Fruit fly (Drosophila melanogaster) whole organism, embryonic: ENCODE measurements around the gene NK7.1.

Experiments
- Asciz ChIP-seq: fragments of 200-800 bp; sonication (Bioruptor generic); optimal IDR thresholded peaks from 2 replicates; lab custom pipeline; 2017; ENCODE audit warnings: missing biosample characterization, mild to moderate bottlenecking, missing genetic modification characterization, missing genetic modification reagents
- Atf3 ChIP-seq: fragments of 200-800 bp; sonication (Bioruptor generic); optimal IDR thresholded peaks from 3 replicates; lab custom pipeline; 2016; ENCODE audit warnings: missing biosample characterization, missing genetic modification characterization
- Bdp1 ChIP-seq: fragments of 200-800 bp; sonication (Bioruptor generic); optimal IDR thresholded peaks from 3 replicates; lab custom pipeline; 2016; ENCODE audit warnings: missing biosample characterization, missing genetic modification characterization
- CG10147 ChIP-seq: fragments of 200-800 bp; sonication (Bioruptor generic); optimal IDR thresholded peaks from 2 replicates; lab custom pipeline; 2019; ENCODE audit warnings: missing biosample characterization, mild to moderate bottlenecking, missing genetic modification characterization, moderate library complexity
- CG10274 ChIP-seq: fragments of 200-800 bp; sonication (Bioruptor generic); optimal IDR thresholded peaks from 3 replicates; lab custom pipeline; 2017; ENCODE audit warnings: missing biosample characterization, mild to moderate bottlenecking, missing genetic modification characterization
- CG10654 ChIP-seq: fragments of 200-800 bp; sonication (Bioruptor generic); optimal IDR thresholded peaks from 2 replicates; lab custom pipeline; 2016; ENCODE audit warnings: missing biosample characterization, missing genetic modification characterization
- CG11398 ChIP-seq: fragments of 200-800 bp; sonication (Bioruptor generic); optimal IDR thresholded peaks from 2 replicates; lab custom pipeline; 2016; ENCODE audit warnings: missing biosample characterization, missing genetic modification characterization
- CG11456 ChIP-seq: fragments of 200-800 bp; sonication (Bioruptor generic); IDR thresholded peaks from 3 replicates; pipeline ENCODE4 v1.3.6; 2022; ENCODE audit warnings: missing biosample characterization, missing genetic modification characterization
- CG11695 ChIP-seq: fragments of 200-800 bp; sonication (Bioruptor generic); IDR thresholded peaks from 3 replicates; pipeline ENCODE4 v1.3.6; 2022; ENCODE audit warnings: missing biosample characterization, missing genetic modification characterization
- CG13123 ChIP-seq: fragments of 200-800 bp; sonication (Bioruptor generic); optimal IDR thresholded peaks from 2 replicates; lab custom pipeline; 2016; ENCODE audit warnings: missing biosample characterization, missing genetic modification characterization
- CG13287 ChIP-seq: fragments of 200-800 bp; sonication (Bioruptor generic); IDR thresholded peaks from 2 replicates; pipeline ENCODE4 v1.3.6; 2022; ENCODE audit warnings: missing biosample characterization, missing genetic modification characterization; ENCODE audit not compliant: partially characterized antibody
- CG13775 ChIP-seq: fragments of 200-800 bp; sonication (Bioruptor generic); optimal IDR thresholded peaks from 3 replicates; lab custom pipeline; 2017; ENCODE audit warnings: missing biosample characterization, mild to moderate bottlenecking, missing genetic modification characterization
- CG13894 ChIP-seq: fragments of 200-800 bp; sonication (Bioruptor generic); optimal IDR thresholded peaks from 3 replicates; lab custom pipeline; 2018; ENCODE audit warnings: missing biosample characterization, mild to moderate bottlenecking, missing genetic modification characterization, moderate library complexity
- CG15269 ChIP-seq: fragments of 200-800 bp; sonication (Bioruptor generic); optimal IDR thresholded peaks from 2 replicates; lab custom pipeline; 2018; ENCODE audit warnings: missing biosample characterization, mild to moderate bottlenecking, missing genetic modification characterization, moderate library complexity
- CG15514 ChIP-seq: fragments of 200-800 bp; sonication (Bioruptor generic); optimal IDR thresholded peaks from 3 replicates; lab custom pipeline; 2017; ENCODE audit warnings: missing biosample characterization, missing genetic modification characterization, mild to moderate bottlenecking, moderate library complexity, missing genetic modification reagents
- CG15601 ChIP-seq: fragments of 200-800 bp; sonication (Bioruptor generic); optimal IDR thresholded peaks from 3 replicates; lab custom pipeline; 2019; ENCODE audit warnings: missing biosample characterization, mild to moderate bottlenecking, missing genetic modification characterization, moderate library complexity
- CG18619 ChIP-seq: fragments of 200-800 bp; sonication (Bioruptor generic); optimal IDR thresholded peaks from 3 replicates; lab custom pipeline; 2017; ENCODE audit warnings: missing biosample characterization, mild to moderate bottlenecking, missing genetic modification characterization
- CG2202 ChIP-seq: fragments of 200-800 bp; sonication (Bioruptor generic); optimal IDR thresholded peaks from 2 replicates; lab custom pipeline; 2018; ENCODE audit warnings: missing biosample characterization, mild to moderate bottlenecking, missing genetic modification characterization
- CG3163 ChIP-seq: fragments of 200-800 bp; sonication (Bioruptor generic); optimal IDR thresholded peaks from 3 replicates; lab custom pipeline; 2016; ENCODE audit warnings: missing biosample characterization, missing genetic modification characterization
- CG4404 ChIP-seq: fragments of 200-800 bp; sonication (Bioruptor generic); IDR thresholded peaks from 2 replicates; pipeline ENCODE4 v1.3.6; 2022; ENCODE audit warnings: missing biosample characterization, missing genetic modification characterization
- CG6272 ChIP-seq: fragments of 200-800 bp; sonication (Bioruptor generic); IDR thresholded peaks from 2 replicates; pipeline ENCODE4 v1.3.6; 2022; ENCODE audit warnings: missing biosample characterization, missing genetic modification characterization
- CG6765 ChIP-seq: fragments of 200-800 bp; sonication (Bioruptor generic); optimal IDR thresholded peaks from 3 replicates; lab custom pipeline; 2017; ENCODE audit warnings: missing biosample characterization, mild to moderate bottlenecking, missing genetic modification characterization
- CG7372 ChIP-seq: fragments of 200-800 bp; sonication (Bioruptor generic); IDR thresholded peaks from 2 replicates; pipeline ENCODE4 v1.3.6; 2022; ENCODE audit warnings: missing biosample characterization, missing genetic modification characterization
- CG7786 ChIP-seq: fragments of 200-800 bp; sonication (Bioruptor generic); optimal IDR thresholded peaks from 2 replicates; lab custom pipeline; 2016; ENCODE audit warnings: missing biosample characterization, missing genetic modification characterization
- CG7963 ChIP-seq: fragments of 200-800 bp; sonication (Bioruptor generic); IDR thresholded peaks from 3 replicates; pipeline ENCODE4 v1.3.6; 2022; ENCODE audit warnings: missing biosample characterization, missing genetic modification characterization; ENCODE audit not compliant: partially characterized antibody
- CG9797 ChIP-seq: fragments of 200-800 bp; sonication (Bioruptor generic); optimal IDR thresholded peaks from 3 replicates; lab custom pipeline; 2018; ENCODE audit warnings: missing biosample characterization, mild to moderate bottlenecking, missing genetic modification characterization
- Chrac-16 ChIP-seq: fragments of 200-800 bp; sonication (Bioruptor generic); optimal IDR thresholded peaks from 3 replicates; lab custom pipeline; 2016; ENCODE audit warnings: missing biosample characterization, missing genetic modification characterization
- Dfd ChIP-seq, 2 experiments: fragments of >200 bp; optimal IDR thresholded peaks; 2 replicates each; lab custom pipeline; 2017; ENCODE audit warnings: missing biosample characterization in 2 of 2, missing genetic modification characterization in 2 of 2
- Dll ChIP-seq: fragments of 200-800 bp; sonication (Bioruptor generic); IDR thresholded peaks from 4 replicates; pipeline ENCODE4 v1.3.6; 2022; ENCODE audit warnings: missing biosample characterization, missing genetic modification characterization; ENCODE audit not compliant: partially characterized antibody
- Fer3 ChIP-seq: fragments of 200-800 bp; sonication (Bioruptor generic); optimal IDR thresholded peaks from 2 replicates; lab custom pipeline; 2018; ENCODE audit warnings: missing biosample characterization, mild to moderate bottlenecking, missing genetic modification characterization, moderate library complexity
- NK7.1 ChIP-seq: fragments of 200-800 bp; sonication (Bioruptor generic); optimal IDR thresholded peaks from 3 replicates; lab custom pipeline; 2016; ENCODE audit warnings: missing biosample characterization, missing genetic modification characterization
- Side ChIP-seq: fragments of 200-800 bp; sonication (Bioruptor generic); optimal IDR thresholded peaks from 2 replicates; lab custom pipeline; 2016; ENCODE audit warnings: missing biosample characterization, missing genetic modification characterization
- Ssrp ChIP-seq: fragments of 200-800 bp; sonication (Bioruptor generic); optimal IDR thresholded peaks from 2 replicates; lab custom pipeline; 2018; ENCODE audit warnings: missing biosample characterization, mild to moderate bottlenecking, missing genetic modification characterization, moderate library complexity
- TFAM ChIP-seq: fragments of 200-800 bp; sonication (Bioruptor generic); optimal IDR thresholded peaks from 2 replicates; lab custom pipeline; 2017; ENCODE audit warnings: missing biosample characterization, missing genetic modification characterization, inconsistent platforms
- al ChIP-seq: fragments of 200-800 bp; sonication (Bioruptor generic); IDR thresholded peaks from 2 replicates; pipeline ENCODE4 v1.3.6; 2022; ENCODE audit warnings: missing biosample characterization, missing genetic modification characterization
- ase ChIP-seq: fragments of 200-800 bp; sonication (Bioruptor generic); IDR thresholded peaks from 3 replicates; pipeline ENCODE4 v1.3.6; 2022; ENCODE audit warnings: missing biosample characterization, missing genetic modification characterization
- bsh ChIP-seq, 2 experiments: fragments of 200-800 bp; sonication (Bioruptor generic); optimal IDR thresholded peaks; 2 replicates each; lab custom pipeline; 2017 to 2018; ENCODE audit warnings: mild to moderate bottlenecking in 2 of 2, missing biosample characterization in 2 of 2, missing genetic modification characterization in 2 of 2, moderate library complexity in 1 of 2
- chn ChIP-seq: fragments of 200-800 bp; sonication (Bioruptor generic); optimal IDR thresholded peaks from 2 replicates; lab custom pipeline; 2016; ENCODE audit warnings: missing biosample characterization, missing genetic modification characterization
- dati ChIP-seq: fragments of 200-800 bp; sonication (Bioruptor generic); IDR thresholded peaks from 2 replicates; pipeline ENCODE4 v1.3.6; 2022; ENCODE audit warnings: missing biosample characterization, missing genetic modification characterization
- ftz-f1 ChIP-seq: fragments of 200-800 bp; sonication (Bioruptor generic); optimal IDR thresholded peaks from 2 replicates; lab custom pipeline; 2016; ENCODE audit warnings: missing biosample characterization, missing genetic modification characterization
- gsb-n ChIP-seq: fragments of 200-800 bp; sonication (Bioruptor generic); optimal IDR thresholded peaks from 3 replicates; lab custom pipeline; 2018; ENCODE audit warnings: missing biosample characterization, mild to moderate bottlenecking, missing genetic modification characterization
- inv ChIP-seq: fragments of 200-800 bp; sonication (Bioruptor generic); IDR thresholded peaks from 2 replicates; pipeline ENCODE4 v1.3.6; 2022; ENCODE audit warnings: missing biosample characterization, missing genetic modification characterization; ENCODE audit not compliant: partially characterized antibody
- lilli ChIP-seq: fragments of 200-800 bp; sonication (Bioruptor generic); optimal IDR thresholded peaks from 3 replicates; lab custom pipeline; 2016; ENCODE audit warnings: missing biosample characterization, missing genetic modification characterization
- pros ChIP-seq: fragments of 200-800 bp; sonication (Bioruptor generic); optimal IDR thresholded peaks from 3 replicates; lab custom pipeline; 2019; ENCODE audit warnings: missing biosample characterization, mild to moderate bottlenecking, missing genetic modification characterization, moderate library complexity
- pum ChIP-seq: fragments of 200-800 bp; sonication (Bioruptor generic); optimal IDR thresholded peaks from 2 replicates; lab custom pipeline; 2016; ENCODE audit warnings: missing biosample characterization, missing genetic modification characterization
- sqz ChIP-seq: fragments of 200-800 bp; sonication (Bioruptor generic); optimal IDR thresholded peaks from 3 replicates; lab custom pipeline; 2018; ENCODE audit warnings: missing biosample characterization, mild to moderate bottlenecking, missing genetic modification characterization
- trh ChIP-seq: fragments of 200-800 bp; sonication (Bioruptor generic); optimal IDR thresholded peaks from 2 replicates; lab custom pipeline; 2016; ENCODE audit warnings: missing biosample characterization, missing genetic modification characterization
- wdn ChIP-seq: fragments of 200-800 bp; sonication (Bioruptor generic); IDR thresholded peaks from 2 replicates; pipeline ENCODE4 v1.3.6; 2022; ENCODE audit warnings: missing biosample characterization, missing genetic modification characterization

Gene NK7.1

DNA sequence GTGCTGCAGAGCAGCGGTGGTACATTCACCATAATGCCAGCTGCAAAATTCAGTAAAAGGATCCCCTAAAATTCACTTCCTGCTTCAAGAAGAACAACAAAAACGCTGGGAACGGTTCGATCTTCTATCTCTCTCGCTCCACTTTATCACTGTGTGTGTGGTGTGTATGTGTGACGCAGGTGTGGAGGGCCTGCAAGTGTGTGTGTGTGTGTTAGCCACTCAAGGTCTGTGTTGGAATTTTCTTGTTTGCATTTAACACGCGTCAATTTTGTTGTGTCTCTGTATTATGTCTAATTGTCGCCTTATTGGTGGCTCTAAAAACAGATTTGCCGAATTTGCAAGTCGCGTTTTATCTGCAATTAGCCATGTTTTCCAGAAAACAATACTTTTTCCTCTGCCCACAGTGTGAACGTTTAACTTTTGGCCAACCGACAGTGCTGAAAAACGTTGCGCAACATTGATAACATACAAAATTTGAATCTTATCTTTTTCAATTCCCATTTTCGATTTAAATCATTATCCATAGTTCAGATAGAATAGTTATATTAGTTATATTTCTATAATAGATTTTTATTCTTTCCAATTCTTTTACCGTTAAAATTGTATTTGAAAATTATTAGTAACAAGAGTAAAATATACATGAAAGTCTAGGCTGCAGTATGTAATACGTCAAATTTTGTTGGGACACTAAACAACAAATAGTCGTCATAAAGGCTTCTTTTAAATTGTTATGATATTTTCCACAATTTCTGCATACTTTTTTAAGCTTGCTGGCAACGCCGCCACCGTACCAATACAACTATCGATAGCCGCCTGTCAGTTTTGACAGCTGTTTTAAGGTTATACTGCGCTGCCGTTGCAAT is 46.3 kb downstream of the NK7.1 start, which contains the start of the genes Afti and ATPsynE (continued):
- TF ChIP-seq CG13775 (GFP tag; lab: Kevin White, UChicago) = peak; percentile 67
- TF ChIP-seq ftz-f1 (GFP tag; lab: Kevin White, UChicago) = peak; percentile 97
- no peak for TF ChIP-seq NK7.1 (GFP tag; lab: Kevin White, UChicago)
- TF ChIP-seq CG15269 (tag; lab: Kevin White, UChicago) = no peak
- peak; percentile 65 for TF ChIP-seq Fer3 (tag; lab: Kevin White, UChicago)
- TF ChIP-seq CG7963 (GFP tag; lab: Robert Waterston, UW) = peak; percentile 50; the same call in 1 of the 3 replicates
- TF ChIP-seq CG11456 = peak; percentile 86
- peak; percentile 38 for TF ChIP-seq trh
- TF ChIP-seq CG15601 (tag; lab: Kevin White, UChicago) = peak; percentile 60
- peak; percentile 67 for TF ChIP-seq CG6272 (GFP tag; lab: Robert Waterston, UW)
- no peak for TF ChIP-seq Side (GFP tag; lab: Kevin White, UChicago)
- TF ChIP-seq CG13287 (GFP tag; lab: Robert Waterston, UW) = peak; percentile 65
- no peak for TF ChIP-seq TFAM (GFP tag; lab: Kevin White, UChicago)
- peak; percentile 73 for TF ChIP-seq CG15514 (GFP tag; lab: Kevin White, UChicago)
- peak; percentile 56 for TF ChIP-seq Bdp1
- peak; percentile 28 for TF ChIP-seq Atf3
- peak; percentile 41 for TF ChIP-seq CG10147 (GFP tag; lab: Kevin White, UChicago)
- peak; percentile 34 for TF ChIP-seq CG9797 (GFP tag; lab: Kevin White, UChicago)
- peak; percentile 63 for TF ChIP-seq chn (GFP tag; lab: Kevin White, UChicago)
- TF ChIP-seq inv (GFP tag; lab: Robert Waterston, UW) = peak; percentile 65
- peak; percentile 55 for TF ChIP-seq CG4404 (GFP tag; lab: Robert Waterston, UW)
- TF ChIP-seq pros (GFP tag; lab: Kevin White, UChicago) = no peak
- TF ChIP-seq wdn (GFP tag; lab: Robert Waterston, UW) = peak; percentile 37; the same call in 1 of the 2 replicates
- TF ChIP-seq lilli (GFP tag; lab: Kevin White, UChicago) = peak; percentile 76
- peak; percentile 49; the same call in 1 of the 3 replicates for TF ChIP-seq ase (GFP tag; lab: Robert Waterston, UW)
- TF ChIP-seq sqz (GFP tag; lab: Kevin White, UChicago) = no peak
- TF ChIP-seq Dll (GFP tag; lab: Robert Waterston, UW) = peak; percentile 53; the same call in 3 of the 4 replicates
- peak; percentile 63 for TF ChIP-seq Ssrp
- peak; percentile 57 for TF ChIP-seq CG3163
- TF ChIP-seq Asciz (GFP tag; lab: Kevin White, UChicago) = peak; percentile 51
- peak; percentile 9 for TF ChIP-seq CG2202 (tag; lab: Kevin White, UChicago)
- TF ChIP-seq CG6765 (GFP tag; lab: Kevin White, UChicago) = no peak
- TF ChIP-seq CG10274 (GFP tag; lab: Kevin White, UChicago) = peak; percentile 5
- no peak for TF ChIP-seq dati (GFP tag; lab: Robert Waterston, UW)
- peak; percentile 57 for TF ChIP-seq CG18619 (GFP tag; lab: Kevin White, UChicago)
- TF ChIP-seq CG11398 (GFP tag; lab: Kevin White, UChicago) = no peak
- TF ChIP-seq CG7372 (GFP tag; lab: Robert Waterston, UW) = peak; percentile 62
- peak; percentile 64 for TF ChIP-seq CG7786 (GFP tag; lab: Kevin White, UChicago)
- no peak for TF ChIP-seq CG13123 (GFP tag; lab: Kevin White, UChicago)
- peak; percentile 64 for TF ChIP-seq CG13894 (tag; lab: Kevin White, UChicago)
- peak; percentile 81 for TF ChIP-seq pum (GFP tag; lab: Kevin White, UChicago)
- TF ChIP-seq CG10654 (GFP tag; lab: Kevin White, UChicago) = peak; percentile 48
- TF ChIP-seq bsh (GFP tag; optimal IDR thresholded peaks at IDR 0.05; lab: Kevin White, UChicago) = peak in 1 of 2 experiments; percentile 62
- TF ChIP-seq Chrac-16 (GFP tag; lab: Kevin White, UChicago) = peak; percentile 69
- TF ChIP-seq Dfd (GFP tag; optimal IDR thresholded peaks at IDR 0.05; lab: Kevin White, UChicago) = no peak
- TF ChIP-seq CG11695 (GFP tag; lab: Robert Waterston, UW) = 0 out of 3 replicates have a peak, but pooled peaks have one; percentile 50
- TF ChIP-seq gsb-n (tag; lab: Kevin White, UChicago) = no peak
- TF ChIP-seq al (GFP tag; lab: Robert Waterston, UW) = peak; percentile 63
